Worm (Caenorhabditis elegans) whole organism, young adult: ENCODE data around the gene ZK795.3.

Experiments
- K12H6.12 ChIP-seq: fragments of 200-800 bp; sonication (Bioruptor generic); optimal IDR thresholded peaks from 2 replicates; lab custom pipeline; 2018; ENCODE audit warnings: mild to moderate bottlenecking, missing genetic modification characterization, missing compliant biosample characterization
- ceh-100 ChIP-seq: fragments of 200-800 bp; sonication (Bioruptor generic); IDR thresholded peaks from 2 replicates; pipeline ENCODE4 v1.3.6; 2022; ENCODE audit warnings: missing genetic modification reagents, missing genetic modification characterization, missing compliant biosample characterization
- somi-1 ChIP-seq: fragments of 200-800 bp; sonication (Bioruptor generic); optimal IDR thresholded peaks from 2 replicates; lab custom pipeline; 2018; ENCODE audit warnings: mild to moderate bottlenecking, missing genetic modification characterization, missing compliant biosample characterization
- unc-62 ChIP-seq: fragments of 150-350 bp; optimal IDR thresholded peaks from 2 replicates; lab custom pipeline; 2014; ENCODE audit warnings: missing biosample characterization, missing genetic modification reagents, missing genetic modification characterization

DNA sequence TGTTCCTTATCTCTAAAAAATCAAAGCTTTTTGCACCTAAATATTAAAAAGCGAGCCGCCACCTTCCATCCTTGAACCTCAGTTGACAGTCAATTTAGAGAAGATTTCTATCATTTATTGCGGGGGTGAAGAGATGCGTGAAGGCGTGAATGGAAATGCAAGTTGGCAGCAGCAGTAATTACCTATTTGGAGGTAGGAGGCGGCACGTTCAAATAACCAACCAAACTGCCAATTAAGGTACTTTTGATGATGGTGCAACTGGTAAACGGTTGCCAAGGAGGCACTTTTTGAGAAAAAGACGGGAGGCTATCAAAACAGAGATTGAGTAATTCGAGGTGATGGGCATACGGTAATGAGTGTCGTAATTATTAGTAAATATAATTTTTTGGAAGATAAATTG, 22.8 kb upstream of the ZK795.3 start:
- TF ChIP-seq unc-62 (GFP tag; lab: Kevin White, UChicago) (no peak), K12H6.12 (tag; lab: Kevin White, UChicago) (no peak), ceh-100 (no peak), somi-1 (GFP tag; lab: Kevin White, UChicago) (no peak)
